Fruit fly (Drosophila melanogaster) whole organism, embryonic: ENCODE results near the gene CG43138.

Experiments
- ATbp ChIP-seq: fragments of 200-800 bp; sonication (Bioruptor generic); optimal IDR thresholded peaks from 2 replicates; lab custom pipeline; 2017; ENCODE audit warnings: missing biosample characterization, mild to moderate bottlenecking, missing genetic modification characterization, missing genetic modification reagents
- CG10209 ChIP-seq: fragments of 200-800 bp; sonication (Bioruptor generic); optimal IDR thresholded peaks from 3 replicates; lab custom pipeline; 2017; ENCODE audit warnings: missing biosample characterization, mild to moderate bottlenecking, missing genetic modification characterization, missing genetic modification reagents
- CG10267 ChIP-seq: fragments of 200-800 bp; sonication (Bioruptor generic); optimal IDR thresholded peaks from 2 replicates; lab custom pipeline; 2018; ENCODE audit warnings: missing biosample characterization, mild to moderate bottlenecking, missing genetic modification characterization, moderate library complexity
- CG11504 ChIP-seq: fragments of 200-800 bp; sonication (Bioruptor generic); optimal IDR thresholded peaks from 3 replicates; lab custom pipeline; 2019; ENCODE audit warnings: missing biosample characterization, mild to moderate bottlenecking, missing genetic modification characterization, moderate library complexity
- CG12391 ChIP-seq: fragments of 200-800 bp; sonication (Bioruptor generic); optimal IDR thresholded peaks from 3 replicates; lab custom pipeline; 2018; ENCODE audit warnings: missing biosample characterization, mild to moderate bottlenecking, missing genetic modification characterization, moderate library complexity
- CG13424 ChIP-seq: fragments of 200-800 bp; sonication (Bioruptor generic); optimal IDR thresholded peaks from 2 replicates; lab custom pipeline; 2019; ENCODE audit warnings: missing biosample characterization, mild to moderate bottlenecking, missing genetic modification characterization, moderate library complexity
- CG14710 ChIP-seq: fragments of 200-800 bp; sonication (Bioruptor generic); optimal IDR thresholded peaks from 3 replicates; lab custom pipeline; 2019; ENCODE audit warnings: missing biosample characterization, mild to moderate bottlenecking, missing genetic modification characterization, moderate library complexity
- CG17829 ChIP-seq: fragments of 200-800 bp; optimal IDR thresholded peaks from 2 replicates; lab custom pipeline; 2019; ENCODE audit warnings: missing biosample characterization, mild to moderate bottlenecking, missing genetic modification characterization, moderate library complexity
- CG18262 ChIP-seq: fragments of 200-800 bp; optimal IDR thresholded peaks from 3 replicates; lab custom pipeline; 2019; ENCODE audit warnings: missing biosample characterization, mild to moderate bottlenecking, missing genetic modification characterization, moderate library complexity
- CG2678 ChIP-seq: fragments of 200-800 bp; sonication (Bioruptor generic); optimal IDR thresholded peaks from 3 replicates; lab custom pipeline; 2019; ENCODE audit warnings: missing biosample characterization, mild to moderate bottlenecking, missing genetic modification characterization, moderate library complexity
- CG30403 ChIP-seq: fragments of 200-800 bp; sonication (Bioruptor generic); optimal IDR thresholded peaks from 3 replicates; lab custom pipeline; 2016; ENCODE audit warnings: missing biosample characterization, missing genetic modification characterization
- CG31224 ChIP-seq: fragments of 200-800 bp; sonication (Bioruptor generic); IDR thresholded peaks from 2 replicates; pipeline ENCODE4 v1.3.6; 2022; ENCODE audit warnings: missing biosample characterization, missing genetic modification characterization
- CG34422 ChIP-seq: fragments of 200-800 bp; sonication (Bioruptor generic); IDR thresholded peaks from 3 replicates; pipeline ENCODE4 v1.3.6; 2022; ENCODE audit warnings: missing biosample characterization, missing genetic modification characterization
- CG4404 ChIP-seq: fragments of 200-800 bp; sonication (Bioruptor generic); IDR thresholded peaks from 2 replicates; pipeline ENCODE4 v1.3.6; 2022; ENCODE audit warnings: missing biosample characterization, missing genetic modification characterization
- CG4424 ChIP-seq: fragments of 200-800 bp; sonication (Bioruptor generic); optimal IDR thresholded peaks from 3 replicates; lab custom pipeline; 2016; ENCODE audit warnings: missing biosample characterization, missing genetic modification characterization
- CG7357 ChIP-seq: fragments of 200-800 bp; sonication (Bioruptor generic); IDR thresholded peaks from 3 replicates; pipeline ENCODE4 v1.3.6; 2022; ENCODE audit warnings: missing biosample characterization, missing genetic modification characterization
- Camta ChIP-seq: fragments of 200-800 bp; sonication (Bioruptor generic); optimal IDR thresholded peaks from 2 replicates; lab custom pipeline; 2016; ENCODE audit warnings: missing biosample characterization, missing genetic modification characterization
- Chrac-16 ChIP-seq: fragments of 200-800 bp; sonication (Bioruptor generic); optimal IDR thresholded peaks from 3 replicates; lab custom pipeline; 2016; ENCODE audit warnings: missing biosample characterization, missing genetic modification characterization
- D19B ChIP-seq: fragments of 200-800 bp; sonication (Bioruptor generic); optimal IDR thresholded peaks from 2 replicates; lab custom pipeline; 2017; ENCODE audit warnings: missing biosample characterization, mild to moderate bottlenecking, missing genetic modification characterization
- Drgx ChIP-seq: fragments of 200-800 bp; sonication (Bioruptor generic); IDR thresholded peaks from 2 replicates; pipeline ENCODE4 v1.3.6; 2022; ENCODE audit warnings: missing biosample characterization, missing genetic modification characterization
- Ets65A ChIP-seq: fragments of 200-800 bp; sonication (Bioruptor generic); peaks from one replicate; lab custom pipeline; 2016; ENCODE audit warnings: missing biosample characterization, missing genetic modification characterization
- Gug ChIP-seq: fragments of 200-800 bp; sonication (Bioruptor generic); IDR thresholded peaks from 4 replicates; pipeline ENCODE4 v1.3.6; 2022; ENCODE audit warnings: missing biosample characterization, missing genetic modification characterization
- Hey ChIP-seq: fragments of 200-800 bp; sonication (Bioruptor generic); optimal IDR thresholded peaks from 3 replicates; lab custom pipeline; 2018; ENCODE audit warnings: missing biosample characterization, mild to moderate bottlenecking, missing genetic modification characterization
- HmgD ChIP-seq: fragments of 200-800 bp; sonication (Bioruptor generic); optimal IDR thresholded peaks from 3 replicates; lab custom pipeline; 2016; ENCODE audit warnings: missing biosample characterization, missing genetic modification characterization
- Hmx ChIP-seq: fragments of 200-800 bp; sonication (Bioruptor generic); optimal IDR thresholded peaks from 2 replicates; lab custom pipeline; 2016; ENCODE audit warnings: missing biosample characterization, missing genetic modification characterization
- PHDP ChIP-seq: fragments of 200-800 bp; sonication (Bioruptor generic); optimal IDR thresholded peaks from 3 replicates; lab custom pipeline; 2018; ENCODE audit warnings: missing biosample characterization, mild to moderate bottlenecking, missing genetic modification characterization, moderate library complexity
- Scr ChIP-seq: fragments of 200-800 bp; sonication (Bioruptor generic); IDR thresholded peaks from 2 replicates; pipeline ENCODE4 v1.3.6; 2022; ENCODE audit warnings: missing biosample characterization, missing genetic modification characterization; ENCODE audit not compliant: partially characterized antibody
- Sox102F ChIP-seq: fragments of 200-800 bp; sonication (Bioruptor generic); optimal IDR thresholded peaks from 2 replicates; lab custom pipeline; 2018; ENCODE audit warnings: missing biosample characterization, mild to moderate bottlenecking, missing genetic modification characterization, moderate library complexity
- Spps ChIP-seq: fragments of 200-800 bp; sonication (Bioruptor generic); optimal IDR thresholded peaks from 2 replicates; lab custom pipeline; 2018; ENCODE audit warnings: missing biosample characterization, mild to moderate bottlenecking, missing genetic modification characterization
- Ssrp ChIP-seq: fragments of 200-800 bp; sonication (Bioruptor generic); optimal IDR thresholded peaks from 2 replicates; lab custom pipeline; 2018; ENCODE audit warnings: missing biosample characterization, mild to moderate bottlenecking, missing genetic modification characterization, moderate library complexity
- Usf ChIP-seq: fragments of 200-800 bp; sonication (Bioruptor generic); optimal IDR thresholded peaks from 2 replicates; lab custom pipeline; 2017; ENCODE audit warnings: missing genotype, missing biosample characterization, missing genetic modification characterization
- Xbp1 ChIP-seq: fragments of 200-800 bp; sonication (Bioruptor generic); optimal IDR thresholded peaks from 3 replicates; lab custom pipeline; 2016; ENCODE audit warnings: missing biosample characterization, mild to moderate bottlenecking, missing genetic modification characterization
- Xrp1 ChIP-seq: fragments of 200-800 bp; sonication (Bioruptor generic); IDR thresholded peaks from 2 replicates; pipeline ENCODE4 v1.3.6; 2022; ENCODE audit warnings: missing biosample characterization, missing genetic modification characterization
- ap ChIP-seq: fragments of 200-800 bp; sonication (Bioruptor generic); IDR thresholded peaks from 2 replicates; pipeline ENCODE4 v1.3.6; 2022; ENCODE audit warnings: missing biosample characterization, missing genetic modification characterization
- bcd ChIP-seq: fragments of 200-800 bp; sonication (Bioruptor generic); optimal IDR thresholded peaks from 2 replicates; lab custom pipeline; 2017; ENCODE audit warnings: missing biosample characterization, mild to moderate bottlenecking, missing genetic modification characterization
- danr ChIP-seq: fragments of 200-800 bp; sonication (Bioruptor generic); IDR thresholded peaks from 2 replicates; pipeline ENCODE4 v1.3.6; 2022; ENCODE audit warnings: missing biosample characterization, missing genetic modification characterization
- dpn ChIP-seq, 2 experiments: fragments of 200-800 bp; sonication (Bioruptor generic); optimal IDR thresholded peaks; 3 replicates each; lab custom pipeline; 2016; ENCODE audit warnings: missing biosample characterization in 2 of 2, missing genetic modification characterization in 2 of 2
- grau ChIP-seq: fragments of 200-800 bp; optimal IDR thresholded peaks from 3 replicates; lab custom pipeline; 2019; ENCODE audit warnings: missing biosample characterization, mild to moderate bottlenecking, missing genetic modification characterization, moderate library complexity
- gsb-n ChIP-seq: fragments of 200-800 bp; sonication (Bioruptor generic); optimal IDR thresholded peaks from 3 replicates; lab custom pipeline; 2018; ENCODE audit warnings: missing biosample characterization, mild to moderate bottlenecking, missing genetic modification characterization
- klu ChIP-seq: fragments of 200-800 bp; sonication (Bioruptor generic); IDR thresholded peaks from 2 replicates; pipeline ENCODE4 v1.3.6; 2022; ENCODE audit warnings: missing biosample characterization, missing genetic modification characterization
- lmd ChIP-seq: fragments of 200-800 bp; sonication (Bioruptor generic); IDR thresholded peaks from 2 replicates; pipeline ENCODE4 v1.3.6; 2022; ENCODE audit warnings: missing biosample characterization, missing genetic modification characterization
- pan ChIP-seq, 4 experiments: fragments of >200 bp in 3 of 4; fragments of 200-800 bp in 1 of 4; sonication (Bioruptor generic) in 1 of 4; optimal IDR thresholded peaks in 3 of 4; IDR thresholded peaks in 1 of 4; 2 replicates each; pipeline versions ENCODE4 v1.3.6 to Lab custom; 2017 to 2022; ENCODE audit warnings: missing biosample characterization in 2 of 4, missing genetic modification characterization in 2 of 4, mixed read lengths in 1 of 4
- row ChIP-seq: fragments of 200-800 bp; sonication (Bioruptor generic); IDR thresholded peaks from 3 replicates; pipeline ENCODE4 v1.3.6; 2022; ENCODE audit warnings: missing biosample characterization, missing genetic modification characterization
- sens ChIP-seq: fragments of 200-800 bp; sonication (Bioruptor generic); peaks from one replicate; lab custom pipeline; 2016; ENCODE audit warnings: missing biosample characterization, missing genetic modification characterization
- sens-2 ChIP-seq: fragments of 200-800 bp; sonication (Bioruptor generic); IDR thresholded peaks from 2 replicates; pipeline ENCODE4 v1.3.6; 2022; ENCODE audit warnings: missing biosample characterization, missing genetic modification characterization
- shn ChIP-seq: fragments of 200-800 bp; sonication (Bioruptor generic); optimal IDR thresholded peaks from 3 replicates; lab custom pipeline; 2016; ENCODE audit warnings: missing biosample characterization, missing genetic modification characterization
- sisA ChIP-seq: fragments of 200-800 bp; sonication (Bioruptor generic); IDR thresholded peaks from 2 replicates; pipeline ENCODE4 v1.3.6; 2022; ENCODE audit warnings: missing biosample characterization, missing genetic modification characterization
- vvl ChIP-seq: fragments of 200-800 bp; sonication (Bioruptor generic); IDR thresholded peaks from 2 replicates; pipeline ENCODE4 v1.3.6; 2022; ENCODE audit warnings: missing biosample characterization, missing genetic modification characterization
- wor ChIP-seq: fragments of 200-800 bp; sonication (Bioruptor generic); IDR thresholded peaks from 2 replicates; pipeline ENCODE4 v1.3.6; 2022; ENCODE audit warnings: missing biosample characterization, missing genetic modification characterization
- zfh1 ChIP-seq: fragments of 200-800 bp; sonication (Bioruptor generic); IDR thresholded peaks from 3 replicates; pipeline ENCODE4 v1.3.6; 2022; ENCODE audit warnings: missing biosample characterization, missing genetic modification characterization

CG43138 gene

DNA sequence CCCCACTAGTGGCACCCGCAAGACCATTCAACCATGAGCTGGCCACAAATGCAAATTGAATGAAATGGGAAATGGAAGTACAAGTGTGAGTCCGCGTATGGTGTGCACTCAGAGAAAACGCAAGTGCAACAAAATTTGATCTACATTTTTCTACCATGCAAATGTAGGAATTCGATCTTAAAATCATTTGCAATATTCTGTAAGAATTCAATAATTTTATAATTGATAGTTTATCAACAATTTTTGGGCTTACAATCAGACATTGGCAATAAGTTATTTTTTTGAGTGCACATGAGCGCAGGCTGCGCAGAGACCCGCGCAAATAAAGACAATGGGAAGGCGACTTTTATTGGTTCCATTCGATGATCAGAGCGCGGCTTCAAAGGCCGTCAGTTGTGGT, 43.1 kb downstream of the CG43138 start (continued):
- no peak for TF ChIP-seq Hmx (GFP tag; lab: Kevin White, UChicago)
- peak; percentile 34 for TF ChIP-seq vvl (GFP tag; lab: Robert Waterston, UW)
- peak; percentile 43 for TF ChIP-seq ATbp
- TF ChIP-seq CG17829 (tag; lab: Kevin White, UChicago): peak; percentile 52
- TF ChIP-seq Ssrp (tag; lab: Kevin White, UChicago): peak; percentile 50
- TF ChIP-seq Spps (tag; lab: Kevin White, UChicago): peak; percentile 53
- no peak for TF ChIP-seq klu
- TF ChIP-seq bcd (GFP tag; lab: Kevin White, UChicago): no peak
- peak; percentile 32 for TF ChIP-seq CG10267
- TF ChIP-seq CG10209 (GFP tag; lab: Kevin White, UChicago): peak; percentile 33
- TF ChIP-seq Hey (tag; lab: Kevin White, UChicago): no peak
- peak; percentile 43 for TF ChIP-seq grau (tag; lab: Kevin White, UChicago)
- no peak for TF ChIP-seq CG31224 (GFP tag; lab: Robert Waterston, UW)
- peak; percentile 50 for TF ChIP-seq Sox102F (GFP tag; lab: Kevin White, UChicago)
- no peak for TF ChIP-seq Scr
- TF ChIP-seq gsb-n (tag; lab: Kevin White, UChicago): peak; percentile 14
- TF ChIP-seq CG13424 (tag; lab: Kevin White, UChicago): peak; percentile 28
- peak; percentile 28 for TF ChIP-seq Chrac-16 (GFP tag; lab: Kevin White, UChicago)
- peak; percentile 40 for TF ChIP-seq CG30403 (GFP tag; lab: Kevin White, UChicago)
- no peak for TF ChIP-seq danr
- TF ChIP-seq sens-2: peak; percentile 28; the same call in 1 of the 2 replicates
- peak; percentile 16; the same call in 1 of the 4 replicates for TF ChIP-seq Gug (GFP tag; lab: Robert Waterston, UW)
- peak in 1 of 2 experiments; percentile 1 for TF ChIP-seq dpn (GFP tag; optimal IDR thresholded peaks at IDR 0.05; lab: Kevin White, UChicago)
- TF ChIP-seq PHDP (tag; lab: Kevin White, UChicago): peak; percentile 46
- TF ChIP-seq CG11504: peak; percentile 59
- TF ChIP-seq wor (GFP tag; lab: Robert Waterston, UW): peak; percentile 22; the same call in 1 of the 2 replicates
- peak; percentile 40; the same call in 1 of the 2 replicates for TF ChIP-seq CG4404 (GFP tag; lab: Robert Waterston, UW)
- peak; percentile 54 for TF ChIP-seq CG4424
- TF ChIP-seq Ets65A (GFP tag; lab: Kevin White, UChicago): peak; percentile 29
- peak; percentile 44 for TF ChIP-seq Xbp1 (GFP tag; lab: Kevin White, UChicago)
- TF ChIP-seq CG18262: peak; percentile 69
- peak; percentile 42 for TF ChIP-seq CG2678 (tag; lab: Kevin White, UChicago)
- TF ChIP-seq CG34422 (GFP tag; lab: Robert Waterston, UW): 0 out of 3 replicates have a peak, but pooled peaks have one; percentile 41
- TF ChIP-seq CG7357: 0 out of 3 replicates have a peak, but pooled peaks have one; percentile 22
- no peak for TF ChIP-seq shn (GFP tag; lab: Kevin White, UChicago)
- TF ChIP-seq HmgD (GFP tag; lab: Kevin White, UChicago): no peak
- TF ChIP-seq lmd (GFP tag; lab: Robert Waterston, UW): peak; percentile 43; the same call in 1 of the 2 replicates
- peak; percentile 92 for TF ChIP-seq sens (GFP tag; lab: Kevin White, UChicago)
- TF ChIP-seq Usf (GFP tag; lab: Kevin White, UChicago): peak; percentile 1
- 0 out of 2 replicates have a peak, but pooled peaks have one; percentile 15 for TF ChIP-seq sisA (GFP tag; lab: Robert Waterston, UW)
- TF ChIP-seq D19B (GFP tag; lab: Kevin White, UChicago): no peak
- peak; percentile 69 for TF ChIP-seq Xrp1 (GFP tag; lab: Robert Waterston, UW)
- no peak for TF ChIP-seq pan (optimal IDR thresholded peaks at IDR 0.05; lab: Kevin White, UChicago)
- TF ChIP-seq pan (GFP tag; optimal IDR thresholded peaks at IDR 0.05 in 1 of 2, IDR thresholded peaks at IDR 0.05 in 1 of 2): peak in 1 of 2 experiments; percentile 35
- peak; percentile 57 for TF ChIP-seq CG12391 (tag; lab: Kevin White, UChicago)
- TF ChIP-seq Drgx (GFP tag; lab: Robert Waterston, UW): peak; percentile 36; the same call in 1 of the 2 replicates
- TF ChIP-seq Camta (GFP tag; lab: Kevin White, UChicago): peak; percentile 18
- TF ChIP-seq CG14710 (tag; lab: Kevin White, UChicago): peak; percentile 50
- 0 out of 2 replicates have a peak, but pooled peaks have one; percentile 22 for TF ChIP-seq ap
- TF ChIP-seq row (GFP tag; lab: Robert Waterston, UW): peak; percentile 56
- TF ChIP-seq zfh1 (GFP tag; lab: Robert Waterston, UW): 0 out of 3 replicates have a peak, but pooled peaks have one; percentile 25
